Fruit fly (Drosophila melanogaster): ENCODE data around the gene Psf1.
A peak's percentile ranks its signal among the peaks of the same experiment; 100 is the strongest.

Psf1 gene

dm6 chr3L:1204674-1205547, 42.6 kb downstream of the Psf1 start, which contains the start of gene CG9119 (continued):
- TF ChIP-seq ase (GFP tag; IDR thresholded peaks at IDR 0.05) (0 out of 3 replicates have a peak, but pooled peaks have one; percentile 11), Dref (GFP tag; IDR thresholded peaks at IDR 0.05) (no peak), CG10147 (GFP tag; optimal IDR thresholded peaks at IDR 0.05) (peak; percentile 68), fu2 (GFP tag; optimal IDR thresholded peaks at IDR 0.05) (peak; percentile 64), Ptx1 (GFP tag; IDR thresholded peaks at IDR 0.05) (peak; percentile 72), fd64A (GFP tag; optimal IDR thresholded peaks at IDR 0.05) (peak; percentile 45), Mrtf (GFP tag; IDR thresholded peaks at IDR 0.05) (no peak), CG4360 (GFP tag; IDR thresholded peaks at IDR 0.05) (no peak), sim (GFP tag; IDR thresholded peaks at IDR 0.05) (no peak), ttk (GFP tag; IDR thresholded peaks at IDR 0.05) (peak; percentile 34; the same call in 1 of the 2 replicates), CG15269 (tag; optimal IDR thresholded peaks at IDR 0.05) (peak; percentile 75), Ets97D (GFP tag; optimal IDR thresholded peaks at IDR 0.05) (no peak), slbo (GFP tag; IDR thresholded peaks at IDR 0.05) (peak; percentile 72), D19B (GFP tag; optimal IDR thresholded peaks at IDR 0.05) (peak; percentile 69), hkb (optimal IDR thresholded peaks at IDR 0.05) (no peak), hkb (GFP tag; IDR thresholded peaks at IDR 0.05) (peak; percentile 59; the same call in 1 of the 2 replicates), Dip2 (GFP tag; IDR thresholded peaks at IDR 0.05) (peak; percentile 11; the same call in 1 of the 2 replicates), zen2 (GFP tag; IDR thresholded peaks at IDR 0.05; ENCODE audit: partially characterized antibody) (no peak), CG10565 (GFP tag; optimal IDR thresholded peaks at IDR 0.05) (no peak), CG10366 (GFP tag; IDR thresholded peaks at IDR 0.05) (peak; percentile 44), eve (GFP tag; optimal IDR thresholded peaks at IDR 0.05) (no peak), hb (GFP tag; IDR thresholded peaks at IDR 0.05; ENCODE audit: partially characterized antibody) (no peak), Rx (GFP tag; IDR thresholded peaks at IDR 0.05) (no peak), Dek (tag; optimal IDR thresholded peaks at IDR 0.05) (peak; percentile 65), Nf-YA (GFP tag; IDR thresholded peaks at IDR 0.05) (no peak), CG34376 (GFP tag; optimal IDR thresholded peaks at IDR 0.05) (peak; percentile 67), gsb-n (tag; optimal IDR thresholded peaks at IDR 0.05) (peak; percentile 66), CG1024 (GFP tag; IDR thresholded peaks at IDR 0.05) (no peak), cad (GFP tag; optimal IDR thresholded peaks at IDR 0.05) (no peak), croc (GFP tag; conservative IDR thresholded peaks at IDR 0.05) (no peak; the same call in 2 of the 3 replicates), CG16779 (GFP tag; IDR thresholded peaks at IDR 0.05) (no peak), rib (GFP tag; IDR thresholded peaks at IDR 0.05) (0 out of 2 replicates have a peak, but pooled peaks have one; percentile 19), CG10543 (GFP tag; optimal IDR thresholded peaks at IDR 0.05) (peak; percentile 84), CG18011 (GFP tag; optimal IDR thresholded peaks at IDR 0.05) (no peak), CG7745 (tag; optimal IDR thresholded peaks at IDR 0.05) (peak; percentile 11), maf-S (GFP tag; optimal IDR thresholded peaks at IDR 0.05) (no peak), NK7.1 (GFP tag; optimal IDR thresholded peaks at IDR 0.05) (no peak), CG17802 (tag; optimal IDR thresholded peaks at IDR 0.05) (no peak), CG7928 (GFP tag; optimal IDR thresholded peaks at IDR 0.05) (peak; percentile 13), oc (tag; optimal IDR thresholded peaks at IDR 0.05) (peak; percentile 40), CG11504 (tag; optimal IDR thresholded peaks at IDR 0.05) (peak; percentile 75), GATAe (GFP tag; conservative IDR thresholded peaks at IDR 0.05) (peak; percentile 41), Fer2 (tag; optimal IDR thresholded peaks at IDR 0.05) (peak; percentile 12), Abd-B (GFP tag; optimal IDR thresholded peaks at IDR 0.05) (peak; percentile 54), grau (tag; optimal IDR thresholded peaks at IDR 0.05) (peak; percentile 95), gfzf (GFP tag; optimal IDR thresholded peaks at IDR 0.05) (no peak), Rfx (GFP tag; IDR thresholded peaks at IDR 0.05) (peak; percentile 57; the same call in 1 of the 2 replicates), CG8281 (tag; optimal IDR thresholded peaks at IDR 0.05) (peak; percentile 19), CG15073 (GFP tag; optimal IDR thresholded peaks at IDR 0.05) (no peak)
